Worm (Caenorhabditis elegans) whole organism, mixed stage, embryonic: Measurements from ENCODE around the gene B0252.1.

Experiments used
- mls-2 ChIP-seq: sonication (generic microtip); optimal IDR thresholded peaks from 2 replicates; lab custom pipeline; 2016; ENCODE audit warnings: mild to moderate bottlenecking, missing genetic modification characterization, moderate library complexity, missing compliant biosample characterization
- unc-62 ChIP-seq: fragments of 150-350 bp; optimal IDR thresholded peaks from 2 replicates; lab custom pipeline; 2014; ENCODE audit warnings: missing biosample characterization, missing genetic modification reagents, missing genetic modification characterization

DNA sequence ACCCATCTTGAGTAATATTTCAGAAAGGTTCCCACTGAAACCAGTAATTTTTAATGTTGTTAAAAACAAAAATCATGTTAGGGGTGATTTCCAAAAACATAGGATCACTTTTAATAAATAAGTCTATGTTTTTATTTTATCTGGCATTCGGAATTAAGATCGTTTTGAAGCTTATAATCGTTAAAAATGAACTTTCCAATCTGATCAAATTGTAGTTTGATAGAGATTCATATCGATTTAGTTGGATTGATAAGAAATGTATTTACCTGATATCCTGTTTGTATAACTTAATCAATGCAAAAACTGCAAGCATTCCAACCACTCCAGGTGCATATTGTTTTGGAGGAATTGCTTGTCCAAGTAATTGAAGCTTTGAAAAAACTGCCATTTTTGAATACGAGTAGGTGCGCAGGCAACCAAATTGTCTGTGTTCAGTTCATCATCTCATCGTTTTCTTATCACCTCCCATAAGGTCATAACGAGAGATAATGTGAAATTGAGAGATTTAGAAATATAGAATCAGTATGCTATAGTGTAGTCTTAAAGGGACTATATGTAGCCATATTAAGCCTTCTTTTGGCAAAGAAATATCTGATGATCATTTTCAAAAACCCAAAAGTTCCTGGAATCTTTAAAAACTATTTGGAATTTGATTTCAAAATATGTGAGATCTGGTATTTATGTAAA is 32.0 kb upstream of the B0252.1 start, which contains the start of gene pmp-2:
- TF ChIP-seq unc-62 (GFP tag; lab: Kevin White, UChicago) (no peak), mls-2 (tag; lab: Kevin White, UChicago) (no peak)
